Fruit fly (Drosophila melanogaster) whole organism, embryonic: ENCODE measurements around the gene Polr1B.

ENCODE experiments used
- B-H1 ChIP-seq: fragments of 200-800 bp; sonication (Bioruptor generic); IDR thresholded peaks from 3 replicates; pipeline ENCODE4 v1.3.6; 2022; ENCODE audit warnings: missing biosample characterization, missing genetic modification characterization
- CG2202 ChIP-seq: fragments of 200-800 bp; sonication (Bioruptor generic); optimal IDR thresholded peaks from 2 replicates; lab custom pipeline; 2018; ENCODE audit warnings: missing biosample characterization, mild to moderate bottlenecking, missing genetic modification characterization
- Hmr ChIP-seq: fragments of 200-800 bp; sonication (Bioruptor generic); optimal IDR thresholded peaks from 3 replicates; lab custom pipeline; 2017; ENCODE audit warnings: mild to moderate bottlenecking, missing biosample characterization, missing genetic modification reagents, missing genetic modification characterization
- Myb ChIP-seq: fragments of 200-800 bp; sonication (Bioruptor generic); optimal IDR thresholded peaks from 2 replicates; lab custom pipeline; 2016; ENCODE audit warnings: missing biosample characterization, missing genetic modification characterization
- btn ChIP-seq: fragments of 200-800 bp; sonication (Bioruptor generic); optimal IDR thresholded peaks from 2 replicates; lab custom pipeline; 2016; ENCODE audit warnings: missing biosample characterization, missing genetic modification characterization
- her ChIP-seq: fragments of 200-800 bp; sonication (Bioruptor generic); optimal IDR thresholded peaks from 2 replicates; lab custom pipeline; 2016; ENCODE audit warnings: missing biosample characterization, missing genetic modification characterization
- prd ChIP-seq, 3 experiments: fragments of >200 bp in 2 of 3; fragments of 200-800 bp in 1 of 3; sonication (Bioruptor generic) in 1 of 3; optimal IDR thresholded peaks in 2 of 3; IDR thresholded peaks in 1 of 3; 2 replicates in 2 of 3; 3 replicates in 1 of 3; pipeline versions ENCODE4 v1.3.6 to Lab custom; 2017 to 2022; ENCODE audit warnings: missing biosample characterization in 1 of 3, missing genetic modification characterization in 1 of 3
- sens ChIP-seq: fragments of 200-800 bp; sonication (Bioruptor generic); peaks from one replicate; lab custom pipeline; 2016; ENCODE audit warnings: missing biosample characterization, missing genetic modification characterization

- TF ChIP-seq btn (GFP tag; lab: Kevin White, UChicago) (no peak), sens (no peak), CG2202 (tag; lab: Kevin White, UChicago) (no peak), her (no peak), prd (optimal IDR thresholded peaks at IDR 0.05; lab: Kevin White, UChicago) (no peak), prd (GFP tag; IDR thresholded peaks at IDR 0.05; lab: Robert Waterston, UW) (no peak), B-H1 (GFP tag; lab: Robert Waterston, UW) (no peak), Hmr (GFP tag; lab: Kevin White, UChicago) (no peak), Myb (GFP tag; lab: Kevin White, UChicago) (no peak)
Observed at dm6 chr2L:441455-441730, 37.3 kb downstream of the Polr1B start.
